Fruit fly (Drosophila melanogaster): Measurements from ENCODE around the gene CG3868.

Gene CG3868

dm6 chr3L:14374499-14374898, 28.0 kb downstream of the CG3868 start:
- TF ChIP-seq Hand (GFP tag; optimal IDR thresholded peaks at IDR 0.05) (no peak), Jarid2 (GFP tag; optimal IDR thresholded peaks at IDR 0.05) (no peak), org-1 (GFP tag; optimal IDR thresholded peaks at IDR 0.05) (no peak), sima (GFP tag; optimal IDR thresholded peaks at IDR 0.05) (no peak), CG7839 (tag; optimal IDR thresholded peaks at IDR 0.05) (peak; percentile 21), D19B (GFP tag; optimal IDR thresholded peaks at IDR 0.05) (no peak), seq (GFP tag; IDR thresholded peaks at IDR 0.05) (no peak), Dek (tag; optimal IDR thresholded peaks at IDR 0.05) (no peak), Mrtf (GFP tag; IDR thresholded peaks at IDR 0.05) (no peak), B-H2 (GFP tag; optimal IDR thresholded peaks at IDR 0.05) (no peak), oc (tag; optimal IDR thresholded peaks at IDR 0.05) (no peak), HmgD (GFP tag; optimal IDR thresholded peaks at IDR 0.05) (no peak), dmrt99B (tag; optimal IDR thresholded peaks at IDR 0.05) (peak; percentile 32), Med (GFP tag) (peak; percentile 29), TFAM (GFP tag; optimal IDR thresholded peaks at IDR 0.05) (no peak), Pdp1 (GFP tag; optimal IDR thresholded peaks at IDR 0.05) (no peak), gce (GFP tag; IDR thresholded peaks at IDR 0.05) (no peak), H2.0 (GFP tag; IDR thresholded peaks at IDR 0.05) (no peak), corto (GFP tag; optimal IDR thresholded peaks at IDR 0.05) (no peak), CG10543 (GFP tag; optimal IDR thresholded peaks at IDR 0.05) (no peak), CG10979 (tag; optimal IDR thresholded peaks at IDR 0.05) (no peak), NfI (GFP tag; optimal IDR thresholded peaks at IDR 0.05) (no peak), slou (GFP tag; optimal IDR thresholded peaks at IDR 0.05) (no peak), Awh (GFP tag; IDR thresholded peaks at IDR 0.05) (no peak), lbe (GFP tag; optimal IDR thresholded peaks at IDR 0.05) (no peak), Mad (GFP tag; optimal IDR thresholded peaks at IDR 0.05) (no peak), CG2120 (GFP tag; optimal IDR thresholded peaks at IDR 0.05) (peak; percentile 11), Sin3A (optimal IDR thresholded peaks at IDR 0.05) (no peak), jing (GFP tag; optimal IDR thresholded peaks at IDR 0.05) (no peak), CG11085 (GFP tag; IDR thresholded peaks at IDR 0.05) (no peak), CG7987 (GFP tag; optimal IDR thresholded peaks at IDR 0.05) (no peak), Bteb2 (GFP tag; optimal IDR thresholded peaks at IDR 0.05) (no peak), CG2116 (GFP tag; optimal IDR thresholded peaks at IDR 0.05) (no peak), BtbVII (GFP tag; optimal IDR thresholded peaks at IDR 0.05) (no peak), abd-A (tag; optimal IDR thresholded peaks at IDR 0.05) (no peak), vvl (GFP tag; IDR thresholded peaks at IDR 0.05) (no peak), fd64A (GFP tag; optimal IDR thresholded peaks at IDR 0.05) (no peak), CG33213 (GFP tag; optimal IDR thresholded peaks at IDR 0.05) (no peak), Oaz (GFP tag; IDR thresholded peaks at IDR 0.05) (no peak), trh (GFP tag; optimal IDR thresholded peaks at IDR 0.05) (no peak), B-H1 (GFP tag; IDR thresholded peaks at IDR 0.05) (no peak), Mes4 (GFP tag; optimal IDR thresholded peaks at IDR 0.05) (no peak), CG32532 (GFP tag; IDR thresholded peaks at IDR 0.05) (no peak), sens (GFP tag) (peak; percentile 38), CG33557 (GFP tag; optimal IDR thresholded peaks at IDR 0.05) (no peak), cas (GFP tag; IDR thresholded peaks at IDR 0.05) (no peak), CG10274 (GFP tag; optimal IDR thresholded peaks at IDR 0.05) (no peak), Dfd (GFP tag; optimal IDR thresholded peaks at IDR 0.05) (no peak), pita (GFP tag; optimal IDR thresholded peaks at IDR 0.05) (no peak), CG3726 (GFP tag; IDR thresholded peaks at IDR 0.05) (no peak), CG30020 (tag; optimal IDR thresholded peaks at IDR 0.05) (no peak), Drgx (GFP tag; IDR thresholded peaks at IDR 0.05) (peak; percentile 42; the same call in 1 of the 2 replicates), zf30C (GFP tag; optimal IDR thresholded peaks at IDR 0.05) (no peak)
